Worm (Caenorhabditis elegans): ENCODE measurements around the gene glb-29.

glb-29 gene

DNA sequence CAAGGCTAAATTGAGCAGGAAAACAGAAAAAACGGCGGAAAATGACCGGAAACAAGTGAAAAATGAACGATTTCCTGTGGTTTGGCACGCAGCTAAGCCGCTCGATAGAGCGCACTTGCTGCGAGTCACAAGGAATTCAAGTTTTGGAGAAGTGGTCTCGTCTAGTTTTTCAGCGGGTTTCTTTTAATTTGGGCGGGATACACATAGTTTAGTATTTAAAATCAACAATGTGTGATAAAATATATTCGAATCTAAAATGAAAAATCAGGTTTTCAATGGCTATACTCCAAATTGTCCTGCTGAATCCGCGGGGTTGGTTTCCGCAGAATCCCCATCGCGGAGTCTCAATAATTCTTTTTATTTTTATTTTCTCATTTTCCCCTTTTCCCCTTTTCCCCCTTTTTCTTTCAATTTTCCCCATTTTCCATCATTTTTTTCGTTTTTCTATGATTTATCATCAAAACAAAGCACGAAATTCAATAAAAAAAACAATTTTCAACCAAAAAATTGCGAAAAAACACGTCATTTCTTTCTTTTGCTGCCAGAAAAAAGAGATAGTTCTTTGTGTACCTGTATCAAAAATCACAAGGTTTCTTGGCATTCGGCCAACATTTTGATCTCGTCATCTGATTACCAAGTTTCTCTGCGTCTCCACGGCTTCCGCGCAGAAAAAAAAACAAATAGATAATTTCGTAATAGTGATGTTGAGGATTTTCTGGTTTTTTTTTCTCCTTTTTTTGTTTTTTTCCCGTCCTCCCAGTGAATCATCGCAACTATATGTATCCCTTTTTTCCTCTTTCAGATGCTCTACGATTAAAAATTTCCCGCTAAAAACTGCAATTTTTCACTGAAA, 33.5 kb downstream of the glb-29 start, which contains the start of gene ippk-1 (continued):
- no peak for TF ChIP-seq F44E2.7 (GFP tag; IDR thresholded peaks at IDR 0.05)
- TF ChIP-seq daf-16 (GFP tag; optimal IDR thresholded peaks at IDR 0.05), result no peak
- no peak for TF ChIP-seq daf-16 (tag; optimal IDR thresholded peaks at IDR 0.05)
- TF ChIP-seq lin-15B (tag; optimal IDR thresholded peaks at IDR 0.05), result no peak
- peak; percentile 83 for TF ChIP-seq hlh-30 (tag; optimal IDR thresholded peaks at IDR 0.05; ENCODE audit: insufficient read depth)
- peak; percentile 62 for TF ChIP-seq mes-2 (tag; optimal IDR thresholded peaks at IDR 0.05; ENCODE audit: poor library complexity, severe bottlenecking)
- TF ChIP-seq ceh-20 (GFP tag; IDR thresholded peaks at IDR 0.05), result peak; percentile 12; the same call in 1 of the 2 replicates
- TF ChIP-seq unc-130 (GFP tag; optimal IDR thresholded peaks at IDR 0.05), result peak; percentile 34
- peak; percentile 12 for TF ChIP-seq pqm-1 (tag; optimal IDR thresholded peaks at IDR 0.05)
- peak; percentile 83 for TF ChIP-seq fkh-10 (GFP tag; optimal IDR thresholded peaks at IDR 0.05)
- TF ChIP-seq rbr-2 (tag; optimal IDR thresholded peaks at IDR 0.05), result peak; percentile 38
- peak; percentile 71 for TF ChIP-seq nhr-28 (tag; optimal IDR thresholded peaks at IDR 0.05)
- no peak for TF ChIP-seq F10B5.3 (tag; optimal IDR thresholded peaks at IDR 0.05)
- TF ChIP-seq egl-43 (GFP tag; IDR thresholded peaks at IDR 0.05), result 0 out of 2 replicates have a peak, but pooled peaks have one; percentile 28
- no peak for TF ChIP-seq mxl-3 (GFP tag; optimal IDR thresholded peaks at IDR 0.05)
- TF ChIP-seq lsy-2 (tag; optimal IDR thresholded peaks at IDR 0.05), result peak in 1 of 2 experiments; percentile 65
- TF ChIP-seq T20F7.1 (GFP tag; optimal IDR thresholded peaks at IDR 0.05), result peak; percentile 51
- no peak for TF ChIP-seq egl-27 (tag; optimal IDR thresholded peaks at IDR 0.05)
- TF ChIP-seq hif-1 (tag; optimal IDR thresholded peaks at IDR 0.05), result peak in 1 of 2 experiments; percentile 92
- TF ChIP-seq ceh-44 (GFP tag; IDR thresholded peaks at IDR 0.05), result no peak
- peak; percentile 30 for TF ChIP-seq mep-1 (tag; optimal IDR thresholded peaks at IDR 0.05)
- TF ChIP-seq mxl-2 (GFP tag; conservative IDR thresholded peaks at IDR 0.05), result no peak
- TF ChIP-seq tra-1 (GFP tag; IDR thresholded peaks at IDR 0.05), result no peak

DNA sequence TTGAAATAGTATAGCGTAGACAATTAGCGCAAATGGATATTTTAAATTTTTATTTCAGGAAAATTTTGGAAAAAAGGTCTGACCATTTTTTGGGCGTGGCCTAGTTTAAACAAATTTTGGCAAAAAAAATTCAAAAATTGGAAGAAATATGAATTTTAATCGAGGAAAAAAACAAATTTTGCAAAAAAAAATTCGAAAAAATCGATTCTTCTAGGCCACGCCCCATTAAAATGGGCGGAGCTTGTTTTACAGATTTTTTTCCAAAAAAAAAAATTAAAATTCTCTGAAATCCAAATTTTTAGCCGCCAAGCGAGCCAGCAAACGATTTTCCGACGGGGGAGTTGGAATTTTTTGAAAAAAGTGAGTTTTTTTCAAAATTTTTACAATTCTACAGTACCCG, 40.4 kb downstream of the glb-29 start, which contains the start of gene nadk-2:
Gene nadk-2 (plus strand): TSS at position 301 of the 400 bp plus-strand sequence.
- no peak for TF ChIP-seq lin-15B (tag; optimal IDR thresholded peaks at IDR 0.05)
- no peak for TF ChIP-seq mep-1 (tag; optimal IDR thresholded peaks at IDR 0.05)
- TF ChIP-seq lin-13 (GFP tag; optimal IDR thresholded peaks at IDR 0.05), result no peak
- no peak for TF ChIP-seq spr-1 (tag; optimal IDR thresholded peaks at IDR 0.05)
- no peak for TF ChIP-seq unc-62 (GFP tag; optimal IDR thresholded peaks at IDR 0.05 in 1 of 2)
- TF ChIP-seq unc-62 (tag; optimal IDR thresholded peaks at IDR 0.05), result no peak
- TF ChIP-seq sdz-12 (GFP tag; optimal IDR thresholded peaks at IDR 0.05), result no peak
- no peak for TF ChIP-seq nhr-77 (tag; optimal IDR thresholded peaks at IDR 0.05)
- TF ChIP-seq mdl-1 (tag; optimal IDR thresholded peaks at IDR 0.05), result no peak
- no peak for TF ChIP-seq dmd-9 (GFP tag; IDR thresholded peaks at IDR 0.05)
- no peak for TF ChIP-seq mdt-29 (GFP tag; IDR thresholded peaks at IDR 0.05)
- TF ChIP-seq nhr-11 (tag; optimal IDR thresholded peaks at IDR 0.05), result no peak
- TF ChIP-seq hif-1 (tag; optimal IDR thresholded peaks at IDR 0.05), result no peak
- no peak for TF ChIP-seq aly-2 (tag; optimal IDR thresholded peaks at IDR 0.05)
- no peak for TF ChIP-seq lir-3 (tag; optimal IDR thresholded peaks at IDR 0.05)
- TF ChIP-seq lin-39 (tag; optimal IDR thresholded peaks at IDR 0.05), result no peak
- no peak for TF ChIP-seq F37D6.2 (tag; optimal IDR thresholded peaks at IDR 0.05)
- TF ChIP-seq ZK546.5 (tag; optimal IDR thresholded peaks at IDR 0.05), result no peak

DNA sequence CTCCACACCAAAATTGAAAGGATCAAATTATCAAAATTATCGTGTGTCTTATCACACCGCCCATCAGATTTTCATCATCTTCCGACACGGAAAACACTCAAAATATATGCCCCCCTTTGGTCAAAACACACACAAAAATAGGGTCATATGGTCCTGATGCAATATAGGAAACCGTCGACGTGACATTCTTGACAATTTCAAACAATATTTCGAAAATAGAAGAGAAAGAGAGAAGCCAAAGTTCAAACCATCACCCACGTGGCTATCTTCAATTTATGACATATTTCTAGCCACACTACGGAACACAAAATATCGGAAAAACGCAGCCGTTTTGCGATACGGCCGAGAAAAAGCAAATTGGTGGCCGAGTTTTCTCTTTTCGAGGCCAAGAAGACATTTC, 41.7 kb downstream of the glb-29 start:
- TF ChIP-seq zfp-3 (GFP tag; conservative IDR thresholded peaks at IDR 0.05) (no peak), ceh-82 (tag; optimal IDR thresholded peaks at IDR 0.05) (no peak), egl-27 (tag; optimal IDR thresholded peaks at IDR 0.05) (no peak), lin-38 (GFP tag; IDR thresholded peaks at IDR 0.05) (no peak), daf-12 (tag; optimal IDR thresholded peaks at IDR 0.05) (no peak), gei-8 (GFP tag; optimal IDR thresholded peaks at IDR 0.05) (no peak), unc-130 (GFP tag; optimal IDR thresholded peaks at IDR 0.05) (no peak), mdt-29 (GFP tag; IDR thresholded peaks at IDR 0.05) (no peak), nhr-25 (tag; optimal IDR thresholded peaks at IDR 0.05; ENCODE audit: borderline replicate concordance, insufficient read depth) (peak; percentile 27), ceh-32 (tag; optimal IDR thresholded peaks at IDR 0.05; ENCODE audit: poor library complexity) (no peak), nhr-28 (tag; optimal IDR thresholded peaks at IDR 0.05) (peak; percentile 97), nhr-77 (tag; optimal IDR thresholded peaks at IDR 0.05) (no peak), nhr-76 (tag; optimal IDR thresholded peaks at IDR 0.05) (no peak), T26A8.4 (GFP tag; IDR thresholded peaks at IDR 0.05) (no peak), mes-2 (tag; optimal IDR thresholded peaks at IDR 0.05; ENCODE audit: poor library complexity, severe bottlenecking) (no peak)

Measured in whole organism, L4 larva.